Worm (Caenorhabditis elegans): Measurements from ENCODE around the gene ZK795.3.

The ZK795.3 gene

DNA sequence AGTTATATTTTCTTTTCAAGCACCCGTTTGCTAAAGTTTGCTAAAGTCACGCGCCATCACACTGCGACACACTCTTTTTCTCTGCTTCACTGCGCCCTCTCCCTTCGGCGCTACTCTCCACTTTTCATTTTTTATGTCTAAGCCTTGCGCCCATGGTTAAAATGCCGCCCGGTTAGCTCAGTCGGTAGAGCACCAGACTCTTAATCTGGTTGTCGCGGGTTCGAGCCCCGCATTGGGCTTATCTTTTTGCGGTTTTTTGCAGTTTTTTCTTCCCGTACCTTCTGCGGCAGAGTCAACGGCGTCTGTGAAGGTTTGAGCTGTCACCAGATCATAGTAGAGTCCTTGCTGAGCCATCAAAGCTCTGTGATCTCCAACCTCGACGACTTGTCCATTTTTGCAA, 35.4 kb downstream of the ZK795.3 start (continued):
- TF ChIP-seq pag-3 (tag; optimal IDR thresholded peaks at IDR 0.05; ENCODE audit: borderline replicate concordance, insufficient read depth) (no peak), ceh-88 (GFP tag; IDR thresholded peaks at IDR 0.05) (peak; percentile 68; the same call in 1 of the 2 replicates), fkh-8 (tag; optimal IDR thresholded peaks at IDR 0.05) (peak; percentile 80), nhr-28 (tag; optimal IDR thresholded peaks at IDR 0.05) (no peak), nhr-47 (tag; optimal IDR thresholded peaks at IDR 0.05) (peak; percentile 87), sup-37 (GFP tag; optimal IDR thresholded peaks at IDR 0.05) (peak; percentile 23), irx-1 (tag; optimal IDR thresholded peaks at IDR 0.05) (peak; percentile 75), mdl-1 (tag; optimal IDR thresholded peaks at IDR 0.05) (peak in 1 of 2 experiments; percentile 83), ztf-4 (tag; optimal IDR thresholded peaks at IDR 0.05) (no peak), tlp-1 (tag; optimal IDR thresholded peaks at IDR 0.05) (no peak), nhr-90 (tag; optimal IDR thresholded peaks at IDR 0.05; ENCODE audit: poor library complexity) (peak; percentile 70), xbp-1 (tag; optimal IDR thresholded peaks at IDR 0.05) (peak; percentile 70), dpl-1 (GFP tag; optimal IDR thresholded peaks at IDR 0.05) (peak; percentile 27 to 67 (median 53)), lsy-2 (tag; optimal IDR thresholded peaks at IDR 0.05) (peak; percentile 74), aly-2 (tag; optimal IDR thresholded peaks at IDR 0.05) (peak; percentile 40), sox-4 (tag; optimal IDR thresholded peaks at IDR 0.05) (peak; percentile 56), sptf-1 (tag; optimal IDR thresholded peaks at IDR 0.05) (no peak), snu-23 (GFP tag; optimal IDR thresholded peaks at IDR 0.05) (peak; percentile 91), lin-14 (GFP tag; optimal IDR thresholded peaks at IDR 0.05) (peak; percentile 88), lin-13 (GFP tag; optimal IDR thresholded peaks at IDR 0.05) (peak; percentile 21), F16B12.6 (tag; optimal IDR thresholded peaks at IDR 0.05) (peak; percentile 41), grh-1 (GFP tag; IDR thresholded peaks at IDR 0.05) (no peak), hlh-4 (tag; optimal IDR thresholded peaks at IDR 0.05) (no peak), hlh-17 (GFP tag; optimal IDR thresholded peaks at IDR 0.05; ENCODE audit: borderline replicate concordance) (no peak), egl-13 (tag; optimal IDR thresholded peaks at IDR 0.05) (peak; percentile 73), snpc-4 (tag; optimal IDR thresholded peaks at IDR 0.05) (peak; percentile 42), ztf-11 (tag; optimal IDR thresholded peaks at IDR 0.05) (peak in 1 of 2 experiments; percentile 40), lin-15B (tag; optimal IDR thresholded peaks at IDR 0.05) (no peak), lir-3 (tag; optimal IDR thresholded peaks at IDR 0.05; ENCODE audit: poor library complexity) (peak; percentile 61), lin-35 (GFP tag; optimal IDR thresholded peaks at IDR 0.05) (peak; percentile 68 to 78), elt-2 (tag; optimal IDR thresholded peaks at IDR 0.05) (no peak), nhr-85 (tag) (no peak), ama-1 (optimal IDR thresholded peaks at IDR 0.05) (no peak), nhr-71 (tag; optimal IDR thresholded peaks at IDR 0.05) (peak; percentile 89), mab-9 (GFP tag; IDR thresholded peaks at IDR 0.05) (0 out of 2 replicates have a peak, but pooled peaks have one; percentile 17), C04F5.9 (tag; optimal IDR thresholded peaks at IDR 0.05) (no peak), isw-1 (GFP tag; IDR thresholded peaks at IDR 0.05) (peak; percentile 74), vab-15 (tag; optimal IDR thresholded peaks at IDR 0.05) (peak; percentile 59), pax-3 (tag; optimal IDR thresholded peaks at IDR 0.05) (peak; percentile 33), nhr-237 (tag; optimal IDR thresholded peaks at IDR 0.05) (no peak), alr-1 (tag; optimal IDR thresholded peaks at IDR 0.05; ENCODE audit: borderline replicate concordance) (no peak), unc-130 (tag; optimal IDR thresholded peaks at IDR 0.05) (no peak), ces-1 (GFP tag; optimal IDR thresholded peaks at IDR 0.05) (no peak), ceh-82 (tag; optimal IDR thresholded peaks at IDR 0.05) (peak; percentile 41 to 84 (median 68)), efl-3 (GFP tag; optimal IDR thresholded peaks at IDR 0.05) (no peak), Y116A8C.19 (tag; optimal IDR thresholded peaks at IDR 0.05; ENCODE audit: borderline replicate concordance) (no peak), efl-1 (optimal IDR thresholded peaks at IDR 0.05) (peak; percentile 71 to 73), efl-1 (GFP tag; optimal IDR thresholded peaks at IDR 0.05 in 1 of 2) (peak; percentile 59 to 96), fos-1 (tag; optimal IDR thresholded peaks at IDR 0.05) (peak; percentile 61), jun-1 (tag; optimal IDR thresholded peaks at IDR 0.05) (peak; percentile 40), mef-2 (tag; optimal IDR thresholded peaks at IDR 0.05) (peak; percentile 52), fkh-10 (GFP tag; optimal IDR thresholded peaks at IDR 0.05) (peak; percentile 33)

Data from whole organism, L1 larva.